Worm (Caenorhabditis elegans): Measurements from ENCODE around the gene T26A8.4.

The T26A8.4 gene

DNA sequence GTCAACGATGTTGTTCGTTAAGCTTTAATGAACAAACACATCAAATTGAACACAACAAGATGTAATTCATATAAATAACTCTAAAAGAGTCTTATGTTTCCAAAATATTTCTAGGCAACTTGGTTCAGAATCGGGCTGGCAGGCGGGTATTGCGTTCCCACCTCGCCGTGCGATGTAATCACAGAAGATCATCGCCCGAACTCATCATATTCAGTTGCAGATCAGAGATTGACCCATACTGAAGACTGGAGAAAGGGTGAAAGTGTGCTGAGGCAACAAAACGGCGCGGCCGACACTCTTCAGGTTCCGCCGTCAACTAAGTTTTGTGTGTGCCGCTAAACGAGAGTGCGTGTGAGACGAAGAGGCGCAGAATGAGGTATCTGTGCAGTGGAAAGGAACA, 4.2 kb downstream of the T26A8.4 start (continued):
- TF ChIP-seq B0019.2 (GFP tag; conservative IDR thresholded peaks at IDR 0.05) (peak; percentile 85), gei-17 (GFP tag; optimal IDR thresholded peaks at IDR 0.05) (peak; percentile 58), ceh-100 (GFP tag; IDR thresholded peaks at IDR 0.05) (peak; percentile 76), egl-18 (GFP tag; IDR thresholded peaks at IDR 0.05) (0 out of 2 replicates have a peak, but pooled peaks have one; percentile 35), C06A6.2 (GFP tag; conservative IDR thresholded peaks at IDR 0.05) (0 out of 2 replicates have a peak, but pooled peaks have one; percentile 25), sea-2 (GFP tag; IDR thresholded peaks at IDR 0.05) (no peak), nhr-27 (tag; optimal IDR thresholded peaks at IDR 0.05) (no peak), cebp-1 (GFP tag; IDR thresholded peaks at IDR 0.05) (no peak), cebp-1 (tag; optimal IDR thresholded peaks at IDR 0.05) (no peak), tbp1 (GFP tag; optimal IDR thresholded peaks at IDR 0.05) (peak; percentile 83), ceh-91 (GFP tag; IDR thresholded peaks at IDR 0.05) (peak; percentile 69), zim-3 (tag; optimal IDR thresholded peaks at IDR 0.05) (no peak), Y56A3A.18 (GFP tag; IDR thresholded peaks at IDR 0.05) (peak; percentile 85), bed-2 (GFP tag; IDR thresholded peaks at IDR 0.05) (no peak), snpc-4 (GFP tag; optimal IDR thresholded peaks at IDR 0.05) (peak; percentile 99), snpc-4 (tag; optimal IDR thresholded peaks at IDR 0.05) (peak; percentile 99 to 100 (median 99)), ztf-25 (GFP tag; IDR thresholded peaks at IDR 0.05) (peak; percentile 60; the same call in 1 of the 2 replicates), ceh-40 (GFP tag; IDR thresholded peaks at IDR 0.05) (no peak), somi-1 (GFP tag; optimal IDR thresholded peaks at IDR 0.05) (peak; percentile 70), F37B4.10 (GFP tag; IDR thresholded peaks at IDR 0.05) (0 out of 2 replicates have a peak, but pooled peaks have one; percentile 18), ztf-22 (GFP tag; optimal IDR thresholded peaks at IDR 0.05) (peak; percentile 60), hmg-1.2 (GFP tag; IDR thresholded peaks at IDR 0.05) (peak; percentile 100), xnd-1 (tag; optimal IDR thresholded peaks at IDR 0.05) (peak; percentile 57), T07F8.4 (tag; optimal IDR thresholded peaks at IDR 0.05) (peak; percentile 66), mxl-1 (tag; optimal IDR thresholded peaks at IDR 0.05) (no peak), ZK185.1 (tag; optimal IDR thresholded peaks at IDR 0.05; ENCODE audit: poor library complexity, severe bottlenecking) (peak; percentile 85), sdz-38 (tag; optimal IDR thresholded peaks at IDR 0.05) (no peak), ztf-26 (tag; optimal IDR thresholded peaks at IDR 0.05) (peak; percentile 77), ceh-27 (GFP tag; optimal IDR thresholded peaks at IDR 0.05) (no peak), ekl-4 (GFP tag; IDR thresholded peaks at IDR 0.05) (peak; percentile 95), madf-8 (GFP tag; conservative IDR thresholded peaks at IDR 0.05) (peak; percentile 60), hlh-12 (tag; optimal IDR thresholded peaks at IDR 0.05) (no peak), lir-1 (GFP tag; conservative IDR thresholded peaks at IDR 0.05) (peak; percentile 53; the same call in 1 of the 2 replicates), ztf-18 (tag; optimal IDR thresholded peaks at IDR 0.05) (peak; percentile 79), F39B2.1 (GFP tag; IDR thresholded peaks at IDR 0.05) (peak; percentile 74), lsy-27 (tag; optimal IDR thresholded peaks at IDR 0.05; ENCODE audit: borderline replicate concordance, insufficient read depth) (no peak), F55B11.4 (tag; optimal IDR thresholded peaks at IDR 0.05; ENCODE audit: borderline replicate concordance, insufficient read depth) (no peak), F49E8.2 (tag; optimal IDR thresholded peaks at IDR 0.05; ENCODE audit: insufficient read depth) (peak; percentile 92), K11D2.4 (GFP tag; IDR thresholded peaks at IDR 0.05) (peak; percentile 61), snpc-1.1 (tag; optimal IDR thresholded peaks at IDR 0.05; ENCODE audit: insufficient read depth) (peak; percentile 99), hmg-20 (GFP tag; IDR thresholded peaks at IDR 0.05) (peak; percentile 54; the same call in 1 of the 2 replicates)
